Worm (Caenorhabditis elegans) whole organism, L3 larva: ENCODE results near the gene EGAP9.4.

Source experiments
- R02D3.7 ChIP-seq: fragments of 150-350 bp; optimal IDR thresholded peaks from 2 replicates; lab custom pipeline; 2014; ENCODE audit warnings: missing biosample characterization, missing genetic modification characterization
- elt-3 ChIP-seq, 3 experiments: fragments of 150-350 bp in 1 of 3; sonication (generic microtip) in 2 of 3; optimal IDR thresholded peaks; 2 replicates in 2 of 3; 4 replicates in 1 of 3; lab custom pipeline; 2014 to 2017; ENCODE audit warnings: missing biosample characterization in 3 of 3, missing genetic modification characterization in 3 of 3
- jun-1 ChIP-seq: fragments of 150-350 bp; optimal IDR thresholded peaks from 2 replicates; lab custom pipeline; 2014; ENCODE audit warnings: missing biosample characterization, missing genetic modification reagents, missing genetic modification characterization
- pqm-1 ChIP-seq: fragments of 150-350 bp; optimal IDR thresholded peaks from 2 replicates; lab custom pipeline; 2017; ENCODE audit warnings: missing biosample characterization, missing genetic modification characterization, inconsistent platforms

DNA sequence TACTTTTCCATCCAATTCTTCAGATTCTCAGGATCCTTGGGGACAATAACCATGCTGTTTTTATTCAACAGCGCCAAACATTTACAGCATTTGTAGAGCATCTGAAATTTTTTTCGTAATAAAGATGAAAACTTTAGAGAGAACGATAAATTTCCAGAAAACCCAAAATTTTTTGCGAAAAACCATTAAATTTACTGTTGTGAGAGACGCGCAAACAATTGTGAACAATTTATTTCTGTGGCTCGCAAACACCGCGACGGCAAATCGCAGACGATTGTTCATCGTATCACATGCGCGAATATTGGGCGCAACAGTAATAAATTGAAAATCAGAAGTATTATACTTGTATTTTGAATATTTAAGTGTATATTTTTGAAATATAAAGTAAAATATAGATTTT lies 34.4 kb downstream of the EGAP9.4 start, which contains the start of gene gon-14:
- TF ChIP-seq pqm-1: no peak
- no peak for TF ChIP-seq elt-3 (tag; optimal IDR thresholded peaks at IDR 0.05; lab: Kevin White, UChicago)
- TF ChIP-seq jun-1 (tag; lab: Kevin White, UChicago): no peak
- no peak for TF ChIP-seq R02D3.7
